Fruit fly (Drosophila melanogaster): ENCODE data around the gene Csl4.

Csl4 gene

DNA sequence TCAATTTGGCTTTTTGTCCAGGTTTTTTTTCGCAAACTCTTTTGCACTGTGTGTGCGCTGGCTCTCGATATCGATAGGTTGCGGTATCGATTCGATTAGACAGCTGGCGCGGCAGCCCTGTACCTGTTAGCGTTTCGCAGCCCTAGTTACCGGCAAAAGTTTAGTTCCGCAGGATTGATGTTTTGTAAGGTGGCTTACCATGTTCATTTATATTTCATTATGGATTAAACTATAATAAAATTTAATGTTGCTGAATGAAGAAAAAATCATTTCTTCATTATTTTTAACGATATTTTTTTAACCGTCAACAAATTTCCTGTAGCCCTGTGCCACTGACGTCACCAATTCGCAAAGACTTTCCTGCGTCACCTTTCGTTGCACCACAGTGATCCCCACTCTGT, 16.8 kb downstream of the Csl4 start, which contains the start of gene Reps (continued):
- TF ChIP-seq HLH54F (GFP tag; optimal IDR thresholded peaks at IDR 0.05) (peak; percentile 98), Dll (GFP tag; IDR thresholded peaks at IDR 0.05; ENCODE audit: partially characterized antibody) (peak; percentile 74), HLHmδ (GFP tag; optimal IDR thresholded peaks at IDR 0.05) (peak; percentile 17), ind (GFP tag; optimal IDR thresholded peaks at IDR 0.05) (peak; percentile 99), Abd-B (GFP tag; optimal IDR thresholded peaks at IDR 0.05) (peak; percentile 99), CG8478 (optimal IDR thresholded peaks at IDR 0.05) (no peak), CG7745 (tag; optimal IDR thresholded peaks at IDR 0.05) (peak; percentile 82), CG4282 (GFP tag; optimal IDR thresholded peaks at IDR 0.05) (peak; percentile 92), CG8281 (tag; optimal IDR thresholded peaks at IDR 0.05) (peak; percentile 90), CG10654 (GFP tag; optimal IDR thresholded peaks at IDR 0.05) (peak; percentile 99), CG11695 (GFP tag; IDR thresholded peaks at IDR 0.05) (peak; percentile 99), CG16813 (GFP tag; IDR thresholded peaks at IDR 0.05; ENCODE audit: partially characterized antibody) (peak; percentile 68), corto (GFP tag; optimal IDR thresholded peaks at IDR 0.05) (peak; percentile 90), CrebB (tag; optimal IDR thresholded peaks at IDR 0.05) (peak; percentile 96), CG9437 (GFP tag; optimal IDR thresholded peaks at IDR 0.05) (peak; percentile 92), CG13624 (GFP tag; optimal IDR thresholded peaks at IDR 0.05) (peak; percentile 98), Sox102F (GFP tag; optimal IDR thresholded peaks at IDR 0.05) (peak; percentile 98), CG33557 (GFP tag; optimal IDR thresholded peaks at IDR 0.05) (peak; percentile 98), CG10267 (tag; optimal IDR thresholded peaks at IDR 0.05) (peak; percentile 96), Rfx (GFP tag; IDR thresholded peaks at IDR 0.05) (peak; percentile 99), CG6272 (GFP tag; IDR thresholded peaks at IDR 0.05) (peak; percentile 99), CG3995 (GFP tag; optimal IDR thresholded peaks at IDR 0.05) (peak; percentile 83), CG7271 (tag; optimal IDR thresholded peaks at IDR 0.05) (peak; percentile 98), dimm (GFP tag; IDR thresholded peaks at IDR 0.05) (peak; percentile 96), CG4328 (GFP tag; optimal IDR thresholded peaks at IDR 0.05) (peak; percentile 95), Hmx (GFP tag; optimal IDR thresholded peaks at IDR 0.05) (peak; percentile 96), Lpt (GFP tag; optimal IDR thresholded peaks at IDR 0.05) (no peak), Dref (GFP tag; IDR thresholded peaks at IDR 0.05) (peak; percentile 90), Hr3 (GFP tag; optimal IDR thresholded peaks at IDR 0.05) (peak; percentile 99), CG4424 (GFP tag; optimal IDR thresholded peaks at IDR 0.05) (peak; percentile 99), phol (tag; optimal IDR thresholded peaks at IDR 0.05) (peak; percentile 99), CG17912 (GFP tag; optimal IDR thresholded peaks at IDR 0.05) (peak; percentile 94), row (GFP tag; IDR thresholded peaks at IDR 0.05) (peak; percentile 99), CG12071 (GFP tag; optimal IDR thresholded peaks at IDR 0.05) (peak; percentile 96), CG10366 (GFP tag; IDR thresholded peaks at IDR 0.05) (peak; percentile 99), gcm2 (GFP tag; optimal IDR thresholded peaks at IDR 0.05) (peak; percentile 95), CG42726 (GFP tag; IDR thresholded peaks at IDR 0.05; ENCODE audit: partially characterized antibody) (peak; percentile 69; the same call in 1 of the 2 replicates), CG3726 (GFP tag; IDR thresholded peaks at IDR 0.05) (peak; percentile 98), CG34422 (GFP tag; IDR thresholded peaks at IDR 0.05) (peak; percentile 100), dmrt11E (tag; optimal IDR thresholded peaks at IDR 0.05) (peak; percentile 99), H15 (GFP tag; IDR thresholded peaks at IDR 0.05) (peak; percentile 99), CG33213 (GFP tag; optimal IDR thresholded peaks at IDR 0.05) (peak; percentile 97), CG17359 (tag; optimal IDR thresholded peaks at IDR 0.05) (peak; percentile 98), ranshi (GFP tag; IDR thresholded peaks at IDR 0.05) (peak; percentile 99), otp (GFP tag; IDR thresholded peaks at IDR 0.05) (peak; percentile 98), tx (GFP tag; optimal IDR thresholded peaks at IDR 0.05) (peak; percentile 96), CG6813 (GFP tag; optimal IDR thresholded peaks at IDR 0.05) (peak; percentile 97), Myb (GFP tag; optimal IDR thresholded peaks at IDR 0.05) (peak; percentile 88), CG2129 (GFP tag; IDR thresholded peaks at IDR 0.05; ENCODE audit: partially characterized antibody) (no peak), al (GFP tag; IDR thresholded peaks at IDR 0.05) (peak; percentile 98), sd (tag; optimal IDR thresholded peaks at IDR 0.05) (no peak)

Data from whole organism, embryonic.